Worm (Caenorhabditis elegans) whole organism, early embryonic: ENCODE results near the gene C16D9.1.

Experiments
- B0310.2 ChIP-seq: sonication (generic microtip); optimal IDR thresholded peaks from 2 replicates; lab custom pipeline; 2016; ENCODE audit warnings: mild to moderate bottlenecking, missing genetic modification characterization, missing compliant biosample characterization
- F13C5.2 ChIP-seq: sonication (generic microtip); optimal IDR thresholded peaks from 2 replicates; lab custom pipeline; 2017; ENCODE audit warnings: mild to moderate bottlenecking, missing genetic modification characterization, inconsistent platforms, missing compliant biosample characterization
- aly-1 ChIP-seq: sonication (generic microtip); optimal IDR thresholded peaks from 2 replicates; lab custom pipeline; 2016; ENCODE audit warnings: missing genetic modification characterization, missing compliant biosample characterization
- ama-1 ChIP-seq: fragments of 150-350 bp; optimal IDR thresholded peaks from 2 replicates; lab custom pipeline; 2014
- ceh-13 ChIP-seq: fragments of 200-800 bp; sonication (Bioruptor generic); optimal IDR thresholded peaks from 2 replicates; lab custom pipeline; 2018; ENCODE audit warnings: mild to moderate bottlenecking, missing genetic modification characterization, missing compliant biosample characterization
- ceh-36 ChIP-seq: sonication (generic microtip); optimal IDR thresholded peaks from 2 replicates; lab custom pipeline; 2016; ENCODE audit warnings: missing genetic modification characterization, inconsistent platforms, missing compliant biosample characterization
- ets-7 ChIP-seq: sonication (generic microtip); optimal IDR thresholded peaks from 2 replicates; lab custom pipeline; 2016; ENCODE audit warnings: missing genotype, missing genetic modification characterization, missing compliant biosample characterization
- flt-1 ChIP-seq: fragments of 200-800 bp; sonication (Bioruptor generic); IDR thresholded peaks from 2 replicates; pipeline ENCODE4 v1.3.6; 2022; ENCODE audit warnings: missing genetic modification characterization, missing compliant biosample characterization
- hmbx-1 ChIP-seq: sonication (generic microtip); optimal IDR thresholded peaks from 2 replicates; lab custom pipeline; 2016; ENCODE audit warnings: mild to moderate bottlenecking, missing genetic modification characterization, missing compliant biosample characterization
- hmg-4 ChIP-seq: fragments of 200-800 bp; sonication (Bioruptor generic); optimal IDR thresholded peaks from 2 replicates; lab custom pipeline; 2018; ENCODE audit warnings: mild to moderate bottlenecking, missing genetic modification characterization, missing compliant biosample characterization
- hnd-1 ChIP-seq: sonication (generic microtip); optimal IDR thresholded peaks from 2 replicates; lab custom pipeline; 2016; ENCODE audit warnings: missing genetic modification characterization, missing compliant biosample characterization
- pes-1 ChIP-seq: fragments of 200-800 bp; sonication (Bioruptor generic); IDR thresholded peaks from 2 replicates; pipeline ENCODE4 v1.3.6; 2022; ENCODE audit warnings: missing genetic modification reagents, missing genetic modification characterization, missing compliant biosample characterization
- scrt-1 ChIP-seq: fragments of 200-800 bp; sonication (Bioruptor generic); IDR thresholded peaks from 2 replicates; pipeline ENCODE4 v1.3.6; 2022; ENCODE audit warnings: missing genetic modification characterization, missing compliant biosample characterization
- sea-1 ChIP-seq: fragments of 200-800 bp; sonication (Bioruptor generic); conservative IDR thresholded peaks from 2 replicates; pipeline ENCODE4 v1.3.6; 2022; ENCODE audit warnings: missing genetic modification characterization, missing compliant biosample characterization
- tbx-11 ChIP-seq: fragments of 200-800 bp; sonication (Bioruptor generic); IDR thresholded peaks from 2 replicates; pipeline ENCODE4 v1.3.6; 2022; ENCODE audit warnings: missing genetic modification characterization, missing compliant biosample characterization
- tbx-37 ChIP-seq: fragments of 200-800 bp; sonication (Bioruptor generic); conservative IDR thresholded peaks from 2 replicates; pipeline ENCODE4 v1.3.6; 2022; ENCODE audit warnings: missing genetic modification reagents, missing genetic modification characterization, missing compliant biosample characterization
- tra-4 ChIP-seq: sonication (generic microtip); optimal IDR thresholded peaks from 2 replicates; lab custom pipeline; 2017; ENCODE audit warnings: missing genetic modification characterization, missing compliant biosample characterization

C16D9.1 gene

ce11 chrV:8245457-8245856 lies 13.7 kb upstream of the C16D9.1 start, which contains the start of gene C16D9.5:
Gene C16D9.5 (minus strand): TSS chrV:8245557.
- TF ChIP-seq ama-1 (lab: Kevin White, UChicago) (no peak), scrt-1 (GFP tag; lab: Robert Waterston, UW) (no peak), tra-4 (tag; lab: Kevin White, UChicago) (no peak), pes-1 (GFP tag; lab: Robert Waterston, UW) (no peak), hmbx-1 (tag; lab: Kevin White, UChicago) (no peak), ets-7 (tag; lab: Kevin White, UChicago) (no peak), ceh-36 (no peak), tbx-37 (GFP tag; lab: Robert Waterston, UW) (no peak), sea-1 (no peak), tbx-11 (GFP tag; lab: Robert Waterston, UW) (no peak), aly-1 (tag; lab: Kevin White, UChicago) (no peak), B0310.2 (tag; lab: Kevin White, UChicago) (no peak), ceh-13 (GFP tag; lab: Kevin White, UChicago) (no peak), hmg-4 (GFP tag; lab: Kevin White, UChicago) (no peak)

- no peak for TF ChIP-seq ceh-36
- no peak for TF ChIP-seq B0310.2 (tag; lab: Kevin White, UChicago)
- TF ChIP-seq flt-1 (GFP tag; lab: Robert Waterston, UW): no peak
- no peak for TF ChIP-seq F13C5.2 (tag; lab: Kevin White, UChicago)
- TF ChIP-seq scrt-1 (GFP tag; lab: Robert Waterston, UW): no peak
- peak; percentile 48 for TF ChIP-seq ama-1 (lab: Kevin White, UChicago)
- TF ChIP-seq hmg-4 (GFP tag; lab: Kevin White, UChicago): no peak
These were observed 11.6 kb upstream of the C16D9.1 start for ce11 chrV:8247311-8248105.

DNA sequence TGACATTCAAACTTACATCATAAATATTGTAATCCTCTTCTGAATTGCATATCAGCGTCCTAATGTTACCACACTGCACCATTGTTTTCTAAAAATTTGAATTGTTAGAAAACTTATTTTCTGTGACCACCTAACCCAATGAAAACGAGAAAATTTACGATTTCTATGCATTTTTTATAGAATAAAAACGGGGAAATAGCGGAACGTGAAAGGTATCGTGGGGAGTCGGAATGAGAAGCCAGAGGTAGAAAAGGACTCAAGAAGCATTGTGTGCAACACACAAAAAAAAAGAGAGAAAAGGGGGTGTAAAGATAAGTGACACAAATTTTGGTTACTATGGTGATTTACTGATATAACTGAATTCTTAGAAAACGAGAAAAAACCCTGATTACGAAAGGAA lies 8.9 kb upstream of the C16D9.1 start, which contains the start of gene C16D9.6:
TSS of gene C16D9.6 (minus strand) at position 101 of the 400 bp plus-strand sequence.
- TF ChIP-seq ets-7 (tag; lab: Kevin White, UChicago): no peak
- no peak for TF ChIP-seq B0310.2 (tag; lab: Kevin White, UChicago)
- no peak for TF ChIP-seq pes-1 (GFP tag; lab: Robert Waterston, UW)
- no peak for TF ChIP-seq scrt-1 (GFP tag; lab: Robert Waterston, UW)
- no peak for TF ChIP-seq hmbx-1 (tag; lab: Kevin White, UChicago)
- no peak for TF ChIP-seq F13C5.2 (tag; lab: Kevin White, UChicago)
- TF ChIP-seq ama-1 (lab: Kevin White, UChicago): no peak
- TF ChIP-seq sea-1: no peak
- no peak for TF ChIP-seq hnd-1 (tag; lab: Kevin White, UChicago)
- no peak for TF ChIP-seq tbx-37 (GFP tag; lab: Robert Waterston, UW)
- no peak for TF ChIP-seq ceh-36

ce11 chrV:8251075-8251474 lies 8.0 kb upstream of the C16D9.1 start:
- TF ChIP-seq ceh-13 (GFP tag; lab: Kevin White, UChicago): no peak
- no peak for TF ChIP-seq flt-1 (GFP tag; lab: Robert Waterston, UW)
- no peak for TF ChIP-seq hnd-1 (tag; lab: Kevin White, UChicago)
- no peak for TF ChIP-seq aly-1 (tag; lab: Kevin White, UChicago)
- no peak for TF ChIP-seq tra-4 (tag; lab: Kevin White, UChicago)
- no peak for TF ChIP-seq B0310.2 (tag; lab: Kevin White, UChicago)
- no peak for TF ChIP-seq hmbx-1 (tag; lab: Kevin White, UChicago)
- TF ChIP-seq tbx-11 (GFP tag; lab: Robert Waterston, UW): no peak
- no peak for TF ChIP-seq ama-1 (lab: Kevin White, UChicago)
- TF ChIP-seq ets-7 (tag; lab: Kevin White, UChicago): no peak
- no peak for TF ChIP-seq ceh-36
- TF ChIP-seq tbx-37 (GFP tag; lab: Robert Waterston, UW): no peak
- TF ChIP-seq pes-1 (GFP tag; lab: Robert Waterston, UW): no peak
- no peak for TF ChIP-seq scrt-1 (GFP tag; lab: Robert Waterston, UW)
- TF ChIP-seq F13C5.2 (tag; lab: Kevin White, UChicago): no peak
- no peak for TF ChIP-seq sea-1
- no peak for TF ChIP-seq hmg-4 (GFP tag; lab: Kevin White, UChicago)

- TF ChIP-seq aly-1 (tag; lab: Kevin White, UChicago) (no peak), sea-1 (no peak), scrt-1 (GFP tag; lab: Robert Waterston, UW) (no peak), ceh-36 (no peak), ceh-13 (GFP tag; lab: Kevin White, UChicago) (no peak), flt-1 (GFP tag; lab: Robert Waterston, UW) (no peak), tbx-37 (GFP tag; lab: Robert Waterston, UW) (no peak), pes-1 (GFP tag; lab: Robert Waterston, UW) (no peak), tra-4 (tag; lab: Kevin White, UChicago) (no peak), hnd-1 (tag; lab: Kevin White, UChicago) (no peak), ama-1 (lab: Kevin White, UChicago) (no peak), hmg-4 (GFP tag; lab: Kevin White, UChicago) (no peak), hmbx-1 (tag; lab: Kevin White, UChicago) (no peak), ets-7 (tag; lab: Kevin White, UChicago) (no peak), tbx-11 (GFP tag; lab: Robert Waterston, UW) (no peak), B0310.2 (tag; lab: Kevin White, UChicago) (no peak), F13C5.2 (tag; lab: Kevin White, UChicago) (no peak)
These were observed 6.6 kb upstream of the C16D9.1 start for ce11 chrV:8252532-8252931.

ce11 chrV:8253946-8254345 lies 5.2 kb upstream of the C16D9.1 start:
- TF ChIP-seq pes-1 (GFP tag; lab: Robert Waterston, UW) (no peak), hnd-1 (tag; lab: Kevin White, UChicago) (no peak), B0310.2 (tag; lab: Kevin White, UChicago) (no peak), tra-4 (tag; lab: Kevin White, UChicago) (no peak)
